Worm (Caenorhabditis elegans): ENCODE results near the gene kin-4.

The kin-4 gene

DNA sequence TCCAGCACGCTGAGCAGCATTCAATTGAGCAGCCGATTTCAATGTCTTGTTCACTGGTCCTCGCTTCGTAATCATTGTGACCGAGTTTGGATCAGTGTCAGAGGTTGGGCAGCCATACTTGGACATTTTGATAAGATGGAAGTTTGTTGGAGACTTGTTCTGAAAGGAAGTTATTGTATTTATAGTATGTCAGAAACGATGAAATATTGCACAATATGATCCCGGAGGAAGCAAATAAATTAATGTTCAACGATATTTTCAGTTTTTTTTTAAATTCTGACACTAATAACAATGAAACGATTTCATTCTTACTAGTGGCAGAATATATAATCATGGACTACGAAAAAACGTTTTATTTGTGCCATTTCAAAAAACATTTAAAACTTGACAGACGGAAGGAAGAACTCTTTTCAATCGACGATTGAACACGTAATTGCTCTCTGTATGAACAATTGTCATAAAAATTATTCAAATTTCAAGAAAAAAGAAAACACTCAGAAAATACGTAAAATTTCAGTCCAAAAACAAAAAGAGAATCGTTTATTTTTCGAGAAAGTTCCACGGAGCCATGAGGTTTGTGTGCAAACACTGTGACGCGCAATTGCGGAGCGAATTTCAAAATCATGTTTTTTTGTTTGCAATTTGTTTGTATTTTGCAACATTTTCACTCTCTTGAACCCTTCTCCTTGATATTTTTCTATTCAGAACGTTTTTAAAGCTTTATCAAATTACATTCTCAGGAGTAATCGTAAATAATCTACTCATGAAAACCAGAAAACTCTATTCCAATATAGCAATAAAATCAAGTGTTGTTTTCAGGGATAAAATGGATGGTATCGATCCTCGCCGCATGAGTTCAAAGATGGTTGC lies 54.7 kb downstream of the kin-4 start, which contains the start of the genes mbf-1 and nse-4 (continued):
- peak; percentile 44 for TF ChIP-seq isw-1 (GFP tag; IDR thresholded peaks at IDR 0.05)
- peak; percentile 52 for TF ChIP-seq rnt-1 (tag; optimal IDR thresholded peaks at IDR 0.05)
- TF ChIP-seq nhr-237 (tag; optimal IDR thresholded peaks at IDR 0.05), result no peak
- TF ChIP-seq irx-1 (tag; optimal IDR thresholded peaks at IDR 0.05), result peak; percentile 60
- peak; percentile 72 to 79 for TF ChIP-seq lsy-2 (tag; optimal IDR thresholded peaks at IDR 0.05)
- peak; percentile 20 for TF ChIP-seq jun-1 (tag; optimal IDR thresholded peaks at IDR 0.05)
- peak; percentile 47 for TF ChIP-seq dsc-1 (tag; optimal IDR thresholded peaks at IDR 0.05)
- TF ChIP-seq skn-1 (tag; optimal IDR thresholded peaks at IDR 0.05), result peak; percentile 70
- peak; percentile 39 for TF ChIP-seq unc-86 (tag; optimal IDR thresholded peaks at IDR 0.05)
- no peak for TF ChIP-seq hlh-4 (tag; optimal IDR thresholded peaks at IDR 0.05)
- no peak for TF ChIP-seq fkh-4 (tag; optimal IDR thresholded peaks at IDR 0.05; ENCODE audit: borderline replicate concordance)
- TF ChIP-seq C16A3.4 (tag; optimal IDR thresholded peaks at IDR 0.05), result peak; percentile 61
- peak; percentile 45 for TF ChIP-seq egl-13 (tag; optimal IDR thresholded peaks at IDR 0.05)
- TF ChIP-seq ceh-82 (tag; optimal IDR thresholded peaks at IDR 0.05), result peak; percentile 54 to 60 (median 59)
- no peak for TF ChIP-seq fos-1 (tag; optimal IDR thresholded peaks at IDR 0.05)
- TF ChIP-seq mef-2 (tag; optimal IDR thresholded peaks at IDR 0.05), result no peak
- TF ChIP-seq unc-30 (tag; optimal IDR thresholded peaks at IDR 0.05), result no peak
- TF ChIP-seq nhr-90 (tag; optimal IDR thresholded peaks at IDR 0.05; ENCODE audit: poor library complexity), result peak; percentile 59
- TF ChIP-seq ama-1 (optimal IDR thresholded peaks at IDR 0.05), result peak; percentile 36
- TF ChIP-seq blmp-1 (tag; optimal IDR thresholded peaks at IDR 0.05), result peak; percentile 55
- TF ChIP-seq zip-4 (GFP tag; optimal IDR thresholded peaks at IDR 0.05), result peak; percentile 34

ce11 chrIV:11486859-11487258 lies 61.3 kb downstream of the kin-4 start:
- no peak for TF ChIP-seq sox-4 (tag; optimal IDR thresholded peaks at IDR 0.05)
- no peak for TF ChIP-seq nhr-85 (tag)
- no peak for TF ChIP-seq lin-39 (tag; optimal IDR thresholded peaks at IDR 0.05)
- no peak for TF ChIP-seq ets-5 (GFP tag; IDR thresholded peaks at IDR 0.05)
- no peak for TF ChIP-seq hpl-2 (GFP tag; optimal IDR thresholded peaks at IDR 0.05)
- no peak for TF ChIP-seq fkh-10 (GFP tag; optimal IDR thresholded peaks at IDR 0.05)
- no peak for TF ChIP-seq nhr-11 (tag; optimal IDR thresholded peaks at IDR 0.05)
- TF ChIP-seq F16B12.6 (tag; optimal IDR thresholded peaks at IDR 0.05), result no peak
- no peak for TF ChIP-seq mdl-1 (tag; optimal IDR thresholded peaks at IDR 0.05)
- no peak for TF ChIP-seq nhr-28 (tag; optimal IDR thresholded peaks at IDR 0.05)

DNA sequence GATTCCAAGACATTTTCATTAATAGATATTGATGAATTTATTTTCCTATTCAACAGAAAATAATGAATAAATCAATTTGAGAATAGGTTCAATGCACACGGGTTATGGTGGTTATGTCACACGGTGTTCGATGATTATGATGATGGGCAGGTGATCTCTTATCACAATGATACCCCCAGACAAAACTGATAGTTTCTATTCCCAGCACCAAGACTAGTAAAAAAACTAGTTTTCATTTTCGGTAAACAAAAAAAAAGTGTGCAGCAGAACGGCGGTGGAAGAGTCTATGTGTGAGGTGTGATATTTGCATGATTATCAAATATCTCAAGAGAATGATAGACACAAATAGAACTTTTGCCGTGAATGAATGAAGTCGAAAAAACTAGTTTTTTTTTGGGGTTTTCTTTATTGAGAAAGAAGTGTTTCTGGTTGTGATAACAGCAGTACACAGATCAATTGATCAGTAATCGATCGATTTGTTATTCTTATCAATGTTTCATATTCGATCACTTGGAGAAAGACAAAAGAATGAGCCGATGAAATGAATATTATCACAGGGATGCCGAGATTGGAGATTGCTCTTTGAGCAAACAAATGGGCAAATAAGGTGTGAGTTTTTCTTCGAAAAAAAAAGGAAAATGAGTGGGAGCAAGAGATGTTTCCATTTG lies 62.5 kb downstream of the kin-4 start:
- TF ChIP-seq aha-1 (tag; optimal IDR thresholded peaks at IDR 0.05) (no peak), lin-14 (GFP tag; optimal IDR thresholded peaks at IDR 0.05) (peak; percentile 29), unc-30 (tag; optimal IDR thresholded peaks at IDR 0.05) (no peak), lin-39 (tag; optimal IDR thresholded peaks at IDR 0.05) (no peak), grh-1 (GFP tag; IDR thresholded peaks at IDR 0.05) (peak; percentile 44; the same call in 1 of the 2 replicates), lin-35 (GFP tag; optimal IDR thresholded peaks at IDR 0.05) (peak in 1 of 2 experiments; percentile 48), lir-3 (tag; optimal IDR thresholded peaks at IDR 0.05; ENCODE audit: poor library complexity) (no peak), elt-2 (tag; optimal IDR thresholded peaks at IDR 0.05) (peak; percentile 65), lsy-2 (tag; optimal IDR thresholded peaks at IDR 0.05) (no peak), nhr-85 (tag) (peak; percentile 74), nhr-47 (tag; optimal IDR thresholded peaks at IDR 0.05) (no peak), nhr-71 (tag; optimal IDR thresholded peaks at IDR 0.05) (peak; percentile 42), nhr-20 (tag; optimal IDR thresholded peaks at IDR 0.05) (peak; percentile 41), sox-4 (tag; optimal IDR thresholded peaks at IDR 0.05) (no peak), snu-23 (GFP tag; optimal IDR thresholded peaks at IDR 0.05) (peak; percentile 30), swsn-7 (tag; optimal IDR thresholded peaks at IDR 0.05) (no peak), fkh-8 (tag; optimal IDR thresholded peaks at IDR 0.05) (no peak), snpc-4 (tag; optimal IDR thresholded peaks at IDR 0.05) (no peak), elt-3 (tag; optimal IDR thresholded peaks at IDR 0.05) (peak in 1 of 6 experiments; percentile 50), sptf-1 (tag; optimal IDR thresholded peaks at IDR 0.05) (no peak)
